Worm (Caenorhabditis elegans) whole organism, young adult: ENCODE measurements around the gene Y54G11A.19.

Source experiments
- C17E4.6 ChIP-seq: fragments of 200-800 bp; sonication (Bioruptor generic); IDR thresholded peaks from 2 replicates; pipeline ENCODE4 v1.3.6; 2022; ENCODE audit warnings: missing genetic modification reagents, missing genetic modification characterization, missing compliant biosample characterization
- T26A5.8 ChIP-seq: sonication (generic microtip); optimal IDR thresholded peaks from 2 replicates; lab custom pipeline; 2016; ENCODE audit warnings: missing genetic modification characterization, missing compliant biosample characterization
- Y53G8AR.9 ChIP-seq: fragments of 200-800 bp; sonication (Bioruptor generic); conservative IDR thresholded peaks from 2 replicates; pipeline ENCODE4 v1.3.6; 2022; ENCODE audit warnings: missing genetic modification reagents, missing genetic modification characterization, missing compliant biosample characterization
- Y95B8A.8 ChIP-seq: fragments of 200-800 bp; sonication (Bioruptor generic); IDR thresholded peaks from 2 replicates; pipeline ENCODE4 v1.3.6; 2022; ENCODE audit warnings: missing genetic modification reagents, missing genetic modification characterization, missing compliant biosample characterization
- fkh-3 ChIP-seq: sonication (generic microtip); optimal IDR thresholded peaks from 2 replicates; lab custom pipeline; 2016; ENCODE audit warnings: mild to moderate bottlenecking, missing genetic modification characterization, missing compliant biosample characterization
- him-1 ChIP-seq: sonication (generic microtip); optimal IDR thresholded peaks from 2 replicates; lab custom pipeline; 2016; ENCODE audit warnings: missing genotype, missing genetic modification reagents, missing genetic modification characterization, missing compliant biosample characterization
- lir-1 ChIP-seq: fragments of 200-800 bp; sonication (Bioruptor generic); conservative IDR thresholded peaks from 2 replicates; pipeline ENCODE4 v1.3.6; 2022; ENCODE audit warnings: missing genetic modification reagents, missing genetic modification characterization, missing compliant biosample characterization

DNA sequence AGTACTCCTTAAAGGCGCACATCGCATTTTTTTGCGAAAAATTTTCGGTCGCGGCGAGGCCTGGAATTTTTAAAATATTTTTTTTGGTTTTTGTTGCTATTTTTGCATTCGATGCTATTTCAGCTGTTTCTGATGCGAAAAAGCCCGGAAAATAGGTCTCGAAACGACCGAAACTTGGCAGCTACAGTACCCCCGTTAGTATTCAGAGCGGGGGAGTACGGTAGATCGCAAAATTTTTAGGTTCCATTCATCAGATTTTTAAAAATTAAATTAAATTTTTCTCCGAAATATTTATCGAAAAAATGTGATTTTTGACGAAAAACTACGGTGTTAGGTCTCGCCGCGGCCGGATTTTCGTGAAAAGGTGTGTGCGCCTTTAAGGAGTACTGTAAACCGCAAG lies 829 bp downstream of the Y54G11A.19 start:
- TF ChIP-seq fkh-3 (no peak), him-1 (tag; lab: Kevin White, UChicago) (peak; percentile 37), T26A5.8 (tag; lab: Kevin White, UChicago) (no peak), Y53G8AR.9 (GFP tag; lab: Robert Waterston, UW) (no peak), lir-1 (GFP tag; lab: Robert Waterston, UW) (no peak), C17E4.6 (GFP tag; lab: Robert Waterston, UW) (no peak), Y95B8A.8 (no peak)
